Fruit fly (Drosophila melanogaster): Measurements from ENCODE around the gene CG33080.
A peak's percentile ranks its signal among the peaks of the same experiment; 100 is the strongest.

CG33080 gene

DNA sequence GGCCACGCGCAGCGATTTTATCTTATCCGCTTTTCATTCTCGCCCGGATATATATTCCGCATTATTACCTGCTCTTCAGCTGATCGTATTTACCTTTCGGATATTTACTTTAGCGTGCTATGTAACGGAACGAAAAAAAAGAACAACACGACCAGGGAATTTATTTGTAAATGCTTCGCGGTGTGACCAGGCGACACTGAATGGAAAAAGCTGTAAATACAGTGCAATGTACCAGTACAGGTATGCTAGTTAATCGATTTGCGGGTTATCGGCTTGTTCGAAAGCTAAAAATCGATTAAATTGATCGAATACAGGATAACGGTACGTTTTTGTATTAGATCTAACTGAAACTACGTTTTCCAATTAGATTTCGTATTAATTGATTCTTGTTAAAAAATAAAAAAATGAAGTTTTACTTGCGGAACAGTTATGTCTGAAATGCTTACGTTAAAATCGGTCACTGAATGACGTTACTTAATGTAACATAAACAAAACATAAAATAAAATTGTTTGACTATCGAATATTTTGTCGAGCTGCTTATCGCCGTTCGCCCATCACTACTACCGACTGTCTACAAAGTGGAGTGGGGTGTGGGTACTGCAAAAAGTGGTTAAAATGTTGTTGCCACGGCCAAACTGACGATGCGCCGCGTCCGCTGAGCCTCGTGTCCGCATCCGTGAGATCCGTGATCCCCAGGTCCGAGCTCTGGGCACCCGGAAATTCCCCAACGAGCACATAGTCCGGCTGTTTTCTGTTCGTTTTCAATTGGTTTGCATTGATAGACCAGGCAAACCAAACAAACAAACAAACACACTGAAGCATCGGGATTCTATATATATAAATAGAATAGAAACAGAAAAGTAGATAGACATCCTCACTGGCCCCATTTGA, 46.7 kb upstream of the CG33080 start, which contains the start of the genes MAPk-Ak2 and CG42699 (continued):
- TF ChIP-seq Spps (tag; optimal IDR thresholded peaks at IDR 0.05) = peak; percentile 51
- peak; percentile 64 for TF ChIP-seq btn (GFP tag; optimal IDR thresholded peaks at IDR 0.05)
- TF ChIP-seq Med (GFP tag) = peak; percentile 97
- peak; percentile 74 for TF ChIP-seq sr (GFP tag; IDR thresholded peaks at IDR 0.05)
- peak; percentile 48 to 82 for TF ChIP-seq dpn (GFP tag; optimal IDR thresholded peaks at IDR 0.05)
- TF ChIP-seq sens (GFP tag) = peak; percentile 94
- TF ChIP-seq Doc2 (GFP tag; IDR thresholded peaks at IDR 0.05) = no peak
- TF ChIP-seq CG2712 (tag; optimal IDR thresholded peaks at IDR 0.05) = peak; percentile 53
- TF ChIP-seq CG13287 (GFP tag; IDR thresholded peaks at IDR 0.05; ENCODE audit: partially characterized antibody) = peak; percentile 60
- peak; percentile 55 for TF ChIP-seq NC2α (GFP tag; optimal IDR thresholded peaks at IDR 0.05)
- TF ChIP-seq ato (GFP tag; IDR thresholded peaks at IDR 0.05; ENCODE audit: partially characterized antibody) = peak; percentile 69
- peak; percentile 73 for TF ChIP-seq kah (GFP tag; optimal IDR thresholded peaks at IDR 0.05)
- peak; percentile 38; the same call in 1 of the 2 replicates for TF ChIP-seq CG7372 (GFP tag; IDR thresholded peaks at IDR 0.05)
- TF ChIP-seq Oli (tag; optimal IDR thresholded peaks at IDR 0.05) = peak; percentile 3
- TF ChIP-seq lilli (GFP tag; optimal IDR thresholded peaks at IDR 0.05) = peak; percentile 67
- TF ChIP-seq Doc3 (GFP tag; IDR thresholded peaks at IDR 0.05; ENCODE audit: partially characterized antibody) = peak; percentile 46; the same call in 1 of the 3 replicates
- TF ChIP-seq tio (GFP tag; optimal IDR thresholded peaks at IDR 0.05) = peak; percentile 58
- TF ChIP-seq onecut (GFP tag; IDR thresholded peaks at IDR 0.05) = peak; percentile 82
- TF ChIP-seq Gsc (GFP tag; IDR thresholded peaks at IDR 0.05) = no peak
- peak; percentile 45; the same call in 1 of the 2 replicates for TF ChIP-seq CG31441 (GFP tag; IDR thresholded peaks at IDR 0.05)
- TF ChIP-seq psq (GFP tag; optimal IDR thresholded peaks at IDR 0.05) = peak; percentile 71
- TF ChIP-seq CG14860 (GFP tag; IDR thresholded peaks at IDR 0.05; ENCODE audit: partially characterized antibody) = peak; percentile 76
- TF ChIP-seq dysf (GFP tag; IDR thresholded peaks at IDR 0.05) = peak; percentile 31; the same call in 1 of the 3 replicates
- TF ChIP-seq HmgD (GFP tag; optimal IDR thresholded peaks at IDR 0.05) = peak; percentile 60
- peak; percentile 48 for TF ChIP-seq vfl (GFP tag; optimal IDR thresholded peaks at IDR 0.05)
- peak; percentile 40 for TF ChIP-seq tin (GFP tag; optimal IDR thresholded peaks at IDR 0.05)
- TF ChIP-seq phol (tag; optimal IDR thresholded peaks at IDR 0.05) = peak; percentile 20
- peak; percentile 21 for TF ChIP-seq ind (GFP tag; optimal IDR thresholded peaks at IDR 0.05)
- no peak for TF ChIP-seq Sox102F (GFP tag; optimal IDR thresholded peaks at IDR 0.05)
- peak; percentile 74 for TF ChIP-seq oc (tag; optimal IDR thresholded peaks at IDR 0.05)
- TF ChIP-seq knrl (GFP tag; IDR thresholded peaks at IDR 0.05; ENCODE audit: partially characterized antibody) = peak; percentile 56; the same call in 2 of the 3 replicates
- no peak for TF ChIP-seq CG15073 (GFP tag; optimal IDR thresholded peaks at IDR 0.05)
- peak; percentile 81 for TF ChIP-seq pho (GFP tag; optimal IDR thresholded peaks at IDR 0.05)
- TF ChIP-seq CG33213 (GFP tag; optimal IDR thresholded peaks at IDR 0.05) = peak; percentile 87
- TF ChIP-seq nmo (GFP tag; optimal IDR thresholded peaks at IDR 0.05) = peak; percentile 46
- TF ChIP-seq CG11093 (GFP tag; IDR thresholded peaks at IDR 0.05) = peak; percentile 19; the same call in 1 of the 3 replicates
- TF ChIP-seq Aef1 (GFP tag; IDR thresholded peaks at IDR 0.05) = no peak
- TF ChIP-seq gce (GFP tag; IDR thresholded peaks at IDR 0.05) = peak; percentile 80
- TF ChIP-seq az2 (GFP tag; optimal IDR thresholded peaks at IDR 0.05) = no peak
- no peak for TF ChIP-seq CG31224 (GFP tag; IDR thresholded peaks at IDR 0.05)
- TF ChIP-seq CG17829 (tag; optimal IDR thresholded peaks at IDR 0.05) = peak; percentile 58
- TF ChIP-seq CG4424 (GFP tag; optimal IDR thresholded peaks at IDR 0.05) = peak; percentile 51
- no peak for TF ChIP-seq Rx (GFP tag; IDR thresholded peaks at IDR 0.05)
- peak; percentile 63 for TF ChIP-seq unpg (GFP tag; optimal IDR thresholded peaks at IDR 0.05)
- TF ChIP-seq CG15011 (GFP tag; optimal IDR thresholded peaks at IDR 0.05) = peak; percentile 77
- peak; percentile 56 for TF ChIP-seq CG1602 (GFP tag; optimal IDR thresholded peaks at IDR 0.05)
- peak; percentile 85 for TF ChIP-seq Fer1 (GFP tag; optimal IDR thresholded peaks at IDR 0.05)
- TF ChIP-seq Kr (GFP tag; optimal IDR thresholded peaks at IDR 0.05) = peak; percentile 70
- TF ChIP-seq crol (GFP tag; IDR thresholded peaks at IDR 0.05) = no peak

Measured in whole organism, embryonic.